Worm (Caenorhabditis elegans): Measurements from ENCODE around the gene F26C11.3.

F26C11.3 gene

ce11 chrII:9954885-9955284, 40.0 kb upstream of the F26C11.3 start, which contains the start of gene egl-43:
egl-43 (plus strand) TSS chrII:9955185.
- TF ChIP-seq efl-1 (GFP tag; optimal IDR thresholded peaks at IDR 0.05) (no peak), sea-2 (GFP tag; IDR thresholded peaks at IDR 0.05) (no peak), egrh-3 (GFP tag; IDR thresholded peaks at IDR 0.05) (no peak), snpc-3.4 (tag; optimal IDR thresholded peaks at IDR 0.05) (no peak), akir-1 (GFP tag; optimal IDR thresholded peaks at IDR 0.05) (no peak), madf-3 (GFP tag; IDR thresholded peaks at IDR 0.05) (no peak)

ce11 chrII:9951846-9952245, 36.9 kb upstream of the F26C11.3 start:
- TF ChIP-seq nhr-80 (tag; optimal IDR thresholded peaks at IDR 0.05) (no peak), zfh-2 (GFP tag; conservative IDR thresholded peaks at IDR 0.05) (no peak), tbp1 (GFP tag; optimal IDR thresholded peaks at IDR 0.05) (no peak), B0019.2 (GFP tag; conservative IDR thresholded peaks at IDR 0.05) (no peak), athp-1 (tag; optimal IDR thresholded peaks at IDR 0.05) (no peak), F23B12.7 (tag; optimal IDR thresholded peaks at IDR 0.05; ENCODE audit: insufficient read depth) (no peak), sdz-38 (tag; optimal IDR thresholded peaks at IDR 0.05) (no peak)

- TF ChIP-seq fkh-3 (tag; optimal IDR thresholded peaks at IDR 0.05) = no peak
- no peak for TF ChIP-seq F55B11.4 (tag; optimal IDR thresholded peaks at IDR 0.05; ENCODE audit: borderline replicate concordance, insufficient read depth)
- TF ChIP-seq mel-28 (tag; optimal IDR thresholded peaks at IDR 0.05; ENCODE audit: borderline replicate concordance) = no peak
- no peak for TF ChIP-seq D2030.7 (GFP tag; IDR thresholded peaks at IDR 0.05)
- TF ChIP-seq cebp-2 (GFP tag; IDR thresholded peaks at IDR 0.05) = no peak
- no peak for TF ChIP-seq mcd-1 (GFP tag; IDR thresholded peaks at IDR 0.05)
- TF ChIP-seq dox-1 (GFP tag; IDR thresholded peaks at IDR 0.05) = no peak
- TF ChIP-seq F22D6.2 (tag; optimal IDR thresholded peaks at IDR 0.05) = no peak
- no peak for TF ChIP-seq sea-2 (GFP tag; IDR thresholded peaks at IDR 0.05)
- TF ChIP-seq Y53G8AR.9 (GFP tag; conservative IDR thresholded peaks at IDR 0.05) = no peak
- TF ChIP-seq die-1 (tag; optimal IDR thresholded peaks at IDR 0.05) = no peak
- TF ChIP-seq lag-1 (GFP tag; IDR thresholded peaks at IDR 0.05) = no peak
- no peak for TF ChIP-seq Y56A3A.18 (GFP tag; IDR thresholded peaks at IDR 0.05)
- no peak for TF ChIP-seq B0336.3 (GFP tag; IDR thresholded peaks at IDR 0.05)
Observed at ce11 chrII:9948662-9949061, 33.8 kb upstream of the F26C11.3 start.

DNA sequence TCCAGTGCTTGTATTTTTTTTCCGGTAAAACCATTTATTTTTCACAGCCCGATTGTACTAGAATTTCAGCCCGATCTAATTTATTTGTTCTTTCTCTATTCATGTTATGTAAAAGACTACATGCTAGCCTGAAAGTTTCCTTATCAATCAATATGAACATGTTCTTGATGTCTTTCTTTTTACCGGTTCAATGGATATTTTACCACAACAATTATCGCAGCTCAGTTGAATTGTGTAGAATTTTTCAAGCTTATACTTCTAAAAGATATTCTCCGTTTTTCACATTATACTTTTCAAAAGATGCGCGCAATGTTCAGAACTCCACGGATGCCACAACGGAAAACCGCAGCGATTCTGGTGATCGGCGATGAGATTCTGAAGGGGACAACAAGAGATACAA, 28.9 kb upstream of the F26C11.3 start, which contains the start of gene flad-1:
Gene flad-1, plus strand, starts transcription at position 301 of the 400 bp plus-strand sequence.
- TF ChIP-seq xnd-1 (tag; optimal IDR thresholded peaks at IDR 0.05) (no peak), rcor-1 (GFP tag; IDR thresholded peaks at IDR 0.05) (no peak), chd-7 (tag; optimal IDR thresholded peaks at IDR 0.05) (peak; percentile 21), ceh-100 (GFP tag; IDR thresholded peaks at IDR 0.05) (no peak), snpc-3.4 (tag; optimal IDR thresholded peaks at IDR 0.05) (peak; percentile 25), madf-10 (tag; optimal IDR thresholded peaks at IDR 0.05) (no peak), F37B4.10 (GFP tag; IDR thresholded peaks at IDR 0.05) (no peak), nhr-90 (tag; optimal IDR thresholded peaks at IDR 0.05) (no peak), F33H1.4 (GFP tag; IDR thresholded peaks at IDR 0.05) (0 out of 2 replicates have a peak, but pooled peaks have one; percentile 10), F23B12.7 (tag; optimal IDR thresholded peaks at IDR 0.05; ENCODE audit: insufficient read depth) (no peak), F57C9.4 (tag; optimal IDR thresholded peaks at IDR 0.05) (no peak)

Measured in whole organism, young adult.